Fruit fly (Drosophila melanogaster) whole organism, embryonic: ENCODE measurements around the gene Sgp.

ENCODE experiments used
- Aef1 ChIP-seq: fragments of 200-800 bp; sonication (Bioruptor generic); IDR thresholded peaks from 3 replicates; pipeline ENCODE4 v1.3.6; 2022; ENCODE audit warnings: missing biosample characterization, missing genetic modification characterization
- CG11695 ChIP-seq: fragments of 200-800 bp; sonication (Bioruptor generic); IDR thresholded peaks from 3 replicates; pipeline ENCODE4 v1.3.6; 2022; ENCODE audit warnings: missing biosample characterization, missing genetic modification characterization
- CG11723 ChIP-seq: fragments of 200-800 bp; sonication (Bioruptor generic); optimal IDR thresholded peaks from 2 replicates; lab custom pipeline; 2017; ENCODE audit warnings: missing biosample characterization, mild to moderate bottlenecking, missing genetic modification characterization
- CG12744 ChIP-seq: fragments of 200-800 bp; sonication (Bioruptor generic); optimal IDR thresholded peaks from 2 replicates; lab custom pipeline; 2016; ENCODE audit warnings: missing biosample characterization, missing genetic modification characterization
- CG12769 ChIP-seq: fragments of 200-800 bp; sonication (Bioruptor generic); optimal IDR thresholded peaks from 2 replicates; lab custom pipeline; 2019; ENCODE audit warnings: missing biosample characterization, mild to moderate bottlenecking, missing genetic modification characterization, moderate library complexity
- CG12942 ChIP-seq: fragments of 200-800 bp; sonication (Bioruptor generic); optimal IDR thresholded peaks from 3 replicates; lab custom pipeline; 2016; ENCODE audit warnings: missing biosample characterization, missing genetic modification characterization
- CG13123 ChIP-seq: fragments of 200-800 bp; sonication (Bioruptor generic); optimal IDR thresholded peaks from 2 replicates; lab custom pipeline; 2016; ENCODE audit warnings: missing biosample characterization, missing genetic modification characterization
- CG14050 ChIP-seq: fragments of 200-800 bp; sonication (Bioruptor generic); IDR thresholded peaks from 3 replicates; pipeline ENCODE4 v1.3.6; 2022; ENCODE audit warnings: missing biosample characterization, missing genetic modification characterization
- CG1602 ChIP-seq: fragments of 200-800 bp; sonication (Bioruptor generic); optimal IDR thresholded peaks from 3 replicates; lab custom pipeline; 2016; ENCODE audit warnings: missing biosample characterization, missing genetic modification characterization
- CG16815 ChIP-seq: fragments of 200-800 bp; sonication (Bioruptor generic); optimal IDR thresholded peaks from 3 replicates; lab custom pipeline; 2017; ENCODE audit warnings: missing biosample characterization, mild to moderate bottlenecking, missing genetic modification characterization
- CG17385 ChIP-seq: fragments of 200-800 bp; sonication (Bioruptor generic); optimal IDR thresholded peaks from 3 replicates; lab custom pipeline; 2018; ENCODE audit warnings: missing biosample characterization, mild to moderate bottlenecking, missing genetic modification characterization
- CG18262 ChIP-seq: fragments of 200-800 bp; optimal IDR thresholded peaks from 3 replicates; lab custom pipeline; 2019; ENCODE audit warnings: missing biosample characterization, mild to moderate bottlenecking, missing genetic modification characterization, moderate library complexity
- CG2712 ChIP-seq: fragments of 200-800 bp; optimal IDR thresholded peaks from 3 replicates; lab custom pipeline; 2019; ENCODE audit warnings: missing biosample characterization, mild to moderate bottlenecking, missing genetic modification characterization, moderate library complexity
- CG31365 ChIP-seq: fragments of 200-800 bp; sonication (Bioruptor generic); optimal IDR thresholded peaks from 2 replicates; lab custom pipeline; 2018; ENCODE audit warnings: missing biosample characterization, mild to moderate bottlenecking, missing genetic modification characterization
- CG31388 ChIP-seq: fragments of 200-800 bp; sonication (Bioruptor generic); optimal IDR thresholded peaks from 2 replicates; lab custom pipeline; 2016; ENCODE audit warnings: missing biosample characterization, missing genetic modification characterization
- CG31441 ChIP-seq: fragments of 200-800 bp; sonication (Bioruptor generic); IDR thresholded peaks from 2 replicates; pipeline ENCODE4 v1.3.6; 2022; ENCODE audit warnings: missing biosample characterization, missing genetic modification characterization
- CG3726 ChIP-seq: fragments of 200-800 bp; sonication (Bioruptor generic); IDR thresholded peaks from 3 replicates; pipeline ENCODE4, ENCODE4 v1.3.6; 2022; ENCODE audit warnings: missing biosample characterization, missing genetic modification characterization
- CG3847 ChIP-seq: fragments of 200-800 bp; sonication (Bioruptor generic); IDR thresholded peaks from 2 replicates; pipeline ENCODE4 v1.3.6; 2022; ENCODE audit warnings: missing biosample characterization, missing genetic modification characterization
- CG4707 ChIP-seq: fragments of 200-800 bp; sonication (Bioruptor generic); optimal IDR thresholded peaks from 2 replicates; lab custom pipeline; 2018; ENCODE audit warnings: missing biosample characterization, mild to moderate bottlenecking, missing genetic modification characterization, moderate library complexity
- CG5245 ChIP-seq: fragments of 200-800 bp; sonication (Bioruptor generic); optimal IDR thresholded peaks from 3 replicates; lab custom pipeline; 2016; ENCODE audit warnings: missing biosample characterization, missing genetic modification characterization
- CG5953 ChIP-seq: fragments of 200-800 bp; sonication (Bioruptor generic); IDR thresholded peaks from 2 replicates; pipeline ENCODE4 v1.3.6; 2022; ENCODE audit warnings: missing biosample characterization, missing genetic modification characterization
- CG6854 ChIP-seq: fragments of 200-800 bp; sonication (Bioruptor generic); optimal IDR thresholded peaks from 3 replicates; lab custom pipeline; 2017; ENCODE audit warnings: missing biosample characterization, mild to moderate bottlenecking, missing genetic modification characterization
- CG8290 ChIP-seq, 3 experiments: fragments of 200-800 bp; sonication (Bioruptor generic); optimal IDR thresholded peaks; 2 replicates each; lab custom pipeline; 2016 to 2019; ENCODE audit warnings: missing biosample characterization in 3 of 3, missing genetic modification characterization in 3 of 3, mild to moderate bottlenecking in 2 of 3, moderate library complexity in 1 of 3
- CG8388 ChIP-seq: fragments of 200-800 bp; sonication (Bioruptor generic); optimal IDR thresholded peaks from 2 replicates; lab custom pipeline; 2019; ENCODE audit warnings: missing biosample characterization, mild to moderate bottlenecking, missing genetic modification characterization, moderate library complexity
- CG8924 ChIP-seq: fragments of 200-800 bp; optimal IDR thresholded peaks from 3 replicates; lab custom pipeline; 2019; ENCODE audit warnings: missing biosample characterization, mild to moderate bottlenecking, missing genetic modification characterization, moderate library complexity
- MBD-R2 ChIP-seq: fragments of 200-800 bp; sonication (Bioruptor generic); IDR thresholded peaks from 2 replicates; pipeline ENCODE4 v1.3.6; 2022; ENCODE audit warnings: missing biosample characterization, missing genetic modification characterization
- MESR4 ChIP-seq: fragments of 200-800 bp; sonication (Bioruptor generic); optimal IDR thresholded peaks from 2 replicates; lab custom pipeline; 2018; ENCODE audit warnings: missing biosample characterization, mild to moderate bottlenecking, missing genetic modification characterization, moderate library complexity
- Meics ChIP-seq: fragments of 200-800 bp; sonication (Bioruptor generic); optimal IDR thresholded peaks from 2 replicates; lab custom pipeline; 2017; ENCODE audit warnings: missing biosample characterization, mild to moderate bottlenecking, missing genetic modification characterization
- NK7.1 ChIP-seq: fragments of 200-800 bp; sonication (Bioruptor generic); optimal IDR thresholded peaks from 3 replicates; lab custom pipeline; 2016; ENCODE audit warnings: missing biosample characterization, missing genetic modification characterization
- Nf-YA ChIP-seq: fragments of 200-800 bp; sonication (Bioruptor generic); IDR thresholded peaks from 2 replicates; pipeline ENCODE4 v1.3.6; 2022; ENCODE audit warnings: missing biosample characterization, missing genetic modification characterization
- Nf-YB ChIP-seq: fragments of 200-800 bp; sonication (Bioruptor generic); optimal IDR thresholded peaks from 3 replicates; lab custom pipeline; 2019; ENCODE audit warnings: missing biosample characterization, mild to moderate bottlenecking, missing genetic modification characterization, moderate library complexity
- Sox102F ChIP-seq: fragments of 200-800 bp; sonication (Bioruptor generic); optimal IDR thresholded peaks from 2 replicates; lab custom pipeline; 2018; ENCODE audit warnings: missing biosample characterization, mild to moderate bottlenecking, missing genetic modification characterization, moderate library complexity
- Trl ChIP-seq, 3 experiments: fragments of >200 bp in 2 of 3; fragments of 200-800 bp in 1 of 3; sonication (Bioruptor generic) in 1 of 3; optimal IDR thresholded peaks; 2 replicates in 1 of 3; 3 replicates in 2 of 3; lab custom pipeline; 2016 to 2017; ENCODE audit warnings: missing biosample characterization in 1 of 3, missing genetic modification characterization in 1 of 3
- Vsx1 ChIP-seq: fragments of 200-800 bp; sonication (Bioruptor generic); optimal IDR thresholded peaks from 2 replicates; lab custom pipeline; 2017; ENCODE audit warnings: missing biosample characterization, mild to moderate bottlenecking, missing genetic modification characterization, missing genetic modification reagents
- abd-A ChIP-seq: fragments of 200-800 bp; sonication (Bioruptor generic); optimal IDR thresholded peaks from 3 replicates; lab custom pipeline; 2019; ENCODE audit warnings: missing biosample characterization, mild to moderate bottlenecking, missing genetic modification characterization, moderate library complexity
- ash1 ChIP-seq: fragments of 200-800 bp; sonication (Bioruptor generic); optimal IDR thresholded peaks from 2 replicates; lab custom pipeline; 2018; ENCODE audit warnings: missing biosample characterization, mild to moderate bottlenecking, missing genetic modification characterization
- az2 ChIP-seq: fragments of 200-800 bp; sonication (Bioruptor generic); optimal IDR thresholded peaks from 3 replicates; lab custom pipeline; 2016; ENCODE audit warnings: missing biosample characterization, missing genetic modification characterization
- chm ChIP-seq: fragments of 200-800 bp; sonication (Bioruptor generic); IDR thresholded peaks from 2 replicates; pipeline ENCODE4 v1.3.6; 2022; ENCODE audit warnings: missing biosample characterization, missing genetic modification characterization
- ci ChIP-seq: fragments of 200-800 bp; sonication (Bioruptor generic); IDR thresholded peaks from 3 replicates; pipeline ENCODE4 v1.3.6; 2022; ENCODE audit warnings: missing biosample characterization, missing genetic modification characterization
- gcm2 ChIP-seq: fragments of 200-800 bp; sonication (Bioruptor generic); optimal IDR thresholded peaks from 2 replicates; lab custom pipeline; 2016; ENCODE audit warnings: missing biosample characterization, missing genetic modification characterization
- grau ChIP-seq: fragments of 200-800 bp; optimal IDR thresholded peaks from 3 replicates; lab custom pipeline; 2019; ENCODE audit warnings: missing biosample characterization, mild to moderate bottlenecking, missing genetic modification characterization, moderate library complexity
- gt ChIP-seq: fragments of 200-800 bp; sonication (Bioruptor generic); IDR thresholded peaks from 2 replicates; pipeline ENCODE4 v1.3.6; 2022; ENCODE audit warnings: missing biosample characterization, missing genetic modification characterization
- jigr1 ChIP-seq: fragments of 200-800 bp; sonication (Bioruptor generic); IDR thresholded peaks from 3 replicates; pipeline ENCODE4 v1.3.6; 2022; ENCODE audit warnings: missing biosample characterization, missing genetic modification characterization
- jing ChIP-seq: fragments of 200-800 bp; sonication (Bioruptor generic); optimal IDR thresholded peaks from 2 replicates; lab custom pipeline; 2018; ENCODE audit warnings: missing biosample characterization, mild to moderate bottlenecking, missing genetic modification characterization
- kni ChIP-seq: fragments of 200-800 bp; sonication (Bioruptor generic); optimal IDR thresholded peaks from 3 replicates; lab custom pipeline; 2017; ENCODE audit warnings: mild to moderate bottlenecking, missing biosample characterization, missing genetic modification reagents, missing genetic modification characterization
- mam ChIP-seq: fragments of 200-800 bp; sonication (Bioruptor generic); optimal IDR thresholded peaks from 3 replicates; lab custom pipeline; 2016; ENCODE audit warnings: missing biosample characterization, missing genetic modification characterization
- pum ChIP-seq: fragments of 200-800 bp; sonication (Bioruptor generic); optimal IDR thresholded peaks from 2 replicates; lab custom pipeline; 2016; ENCODE audit warnings: missing biosample characterization, missing genetic modification characterization
- pzg ChIP-seq: fragments of 200-800 bp; sonication (Bioruptor generic); optimal IDR thresholded peaks from 3 replicates; lab custom pipeline; 2018; ENCODE audit warnings: missing biosample characterization, mild to moderate bottlenecking, missing genetic modification characterization, moderate library complexity
- shn ChIP-seq: fragments of 200-800 bp; sonication (Bioruptor generic); optimal IDR thresholded peaks from 3 replicates; lab custom pipeline; 2016; ENCODE audit warnings: missing biosample characterization, missing genetic modification characterization
- slp2 ChIP-seq: fragments of 200-800 bp; sonication (Bioruptor generic); optimal IDR thresholded peaks from 2 replicates; lab custom pipeline; 2016; ENCODE audit warnings: missing biosample characterization, missing genetic modification characterization
- tgo ChIP-seq: fragments of 200-800 bp; sonication (Bioruptor generic); IDR thresholded peaks from 3 replicates; pipeline ENCODE4 v1.3.6; 2022; ENCODE audit warnings: missing biosample characterization, missing genetic modification characterization

Gene Sgp

dm6 chr2L:8552472-8552871, 33.0 kb downstream of the Sgp start (continued):
- no peak for TF ChIP-seq CG3726 (GFP tag; lab: Robert Waterston, UW)
- TF ChIP-seq Sox102F (GFP tag; lab: Kevin White, UChicago): peak; percentile 61
- no peak for TF ChIP-seq jing (GFP tag; lab: Kevin White, UChicago)
- TF ChIP-seq CG13123 (GFP tag; lab: Kevin White, UChicago): no peak
- TF ChIP-seq CG31388: no peak
- TF ChIP-seq MBD-R2: no peak
- TF ChIP-seq CG12942 (GFP tag; lab: Kevin White, UChicago): peak; percentile 3
- TF ChIP-seq CG12744 (GFP tag; lab: Kevin White, UChicago): no peak
- TF ChIP-seq CG8388: peak; percentile 33
- TF ChIP-seq kni (GFP tag; lab: Kevin White, UChicago): no peak
- TF ChIP-seq Vsx1: no peak
- no peak for TF ChIP-seq CG5245 (GFP tag; lab: Kevin White, UChicago)
- no peak for TF ChIP-seq tgo (GFP tag; lab: Robert Waterston, UW)
- no peak for TF ChIP-seq CG3847 (GFP tag; lab: Robert Waterston, UW)
- TF ChIP-seq pum: no peak
- TF ChIP-seq ash1 (GFP tag; lab: Kevin White, UChicago): no peak
- no peak for TF ChIP-seq CG1602 (GFP tag; lab: Kevin White, UChicago)
- TF ChIP-seq CG17385 (GFP tag; lab: Kevin White, UChicago): no peak
- TF ChIP-seq CG2712 (tag; lab: Kevin White, UChicago): peak; percentile 62
- 0 out of 2 replicates have a peak, but pooled peaks have one; percentile 26 for TF ChIP-seq CG5953 (GFP tag; lab: Robert Waterston, UW)
- no peak for TF ChIP-seq gt
- peak; percentile 21 for TF ChIP-seq az2
- TF ChIP-seq mam: no peak
- no peak for TF ChIP-seq Trl (optimal IDR thresholded peaks at IDR 0.05; lab: Kevin White, UChicago)
- TF ChIP-seq Trl (GFP tag; optimal IDR thresholded peaks at IDR 0.05; lab: Kevin White, UChicago): no peak
- TF ChIP-seq MESR4 (GFP tag; lab: Kevin White, UChicago): no peak
- TF ChIP-seq abd-A (tag; lab: Kevin White, UChicago): no peak
- peak; percentile 63 for TF ChIP-seq CG31441 (GFP tag; lab: Robert Waterston, UW)
- no peak for TF ChIP-seq Aef1 (GFP tag; lab: Robert Waterston, UW)
- TF ChIP-seq ci (GFP tag; lab: Robert Waterston, UW): peak; percentile 70
- TF ChIP-seq CG31365 (tag; lab: Kevin White, UChicago): no peak
- no peak for TF ChIP-seq CG11723
- TF ChIP-seq pzg (GFP tag; lab: Kevin White, UChicago): no peak
- TF ChIP-seq slp2 (GFP tag; lab: Kevin White, UChicago): no peak
- no peak for TF ChIP-seq chm (GFP tag; lab: Robert Waterston, UW)
- TF ChIP-seq CG4707 (GFP tag; lab: Kevin White, UChicago): no peak
- no peak for TF ChIP-seq CG14050 (GFP tag; lab: Robert Waterston, UW)
- no peak for TF ChIP-seq Nf-YB (GFP tag; lab: Kevin White, UChicago)
- peak; percentile 67 for TF ChIP-seq CG11695 (GFP tag; lab: Robert Waterston, UW)
- peak; percentile 28 for TF ChIP-seq grau (tag; lab: Kevin White, UChicago)
- no peak for TF ChIP-seq CG8924 (tag; lab: Kevin White, UChicago)
- peak; percentile 9 for TF ChIP-seq CG12769
- no peak for TF ChIP-seq Meics (GFP tag; lab: Kevin White, UChicago)
- no peak for TF ChIP-seq NK7.1
- peak; percentile 54 for TF ChIP-seq CG18262
- TF ChIP-seq CG8290 (GFP tag; optimal IDR thresholded peaks at IDR 0.05; lab: Kevin White, UChicago): no peak
- peak in 1 of 2 experiments; percentile 18 for TF ChIP-seq CG8290 (tag; optimal IDR thresholded peaks at IDR 0.05; lab: Kevin White, UChicago)
- no peak for TF ChIP-seq CG6854 (GFP tag; lab: Kevin White, UChicago)
- no peak for TF ChIP-seq gcm2
- no peak for TF ChIP-seq Nf-YA (GFP tag; lab: Robert Waterston, UW)
- no peak for TF ChIP-seq shn (GFP tag; lab: Kevin White, UChicago)
- TF ChIP-seq jigr1 (GFP tag; lab: Robert Waterston, UW): no peak
- peak; percentile 6 for TF ChIP-seq CG16815
